Worm (Caenorhabditis elegans): Measurements from ENCODE around the gene F07H5.7.

F07H5.7 gene

ce11 chrII:8747939-8748352 lies 46.0 kb downstream of the F07H5.7 start (continued):
- TF ChIP-seq snpc-1.2 (GFP tag; IDR thresholded peaks at IDR 0.05) (no peak), gei-8 (GFP tag; optimal IDR thresholded peaks at IDR 0.05) (no peak), saeg-2 (GFP tag; IDR thresholded peaks at IDR 0.05) (no peak), unc-39 (tag; optimal IDR thresholded peaks at IDR 0.05) (no peak), sdz-12 (GFP tag; optimal IDR thresholded peaks at IDR 0.05) (no peak), mdl-1 (tag; optimal IDR thresholded peaks at IDR 0.05) (peak in 1 of 2 experiments; percentile 24), fos-1 (tag; optimal IDR thresholded peaks at IDR 0.05) (no peak), ama-1 (optimal IDR thresholded peaks at IDR 0.05) (no peak), lin-15B (tag; optimal IDR thresholded peaks at IDR 0.05) (no peak), dpl-1 (GFP tag; optimal IDR thresholded peaks at IDR 0.05) (no peak), dmd-8 (GFP tag; IDR thresholded peaks at IDR 0.05) (no peak), egl-43 (GFP tag; IDR thresholded peaks at IDR 0.05) (0 out of 2 replicates have a peak, but pooled peaks have one; percentile 71), dmd-6 (GFP tag; IDR thresholded peaks at IDR 0.05) (no peak), dmd-9 (GFP tag; IDR thresholded peaks at IDR 0.05) (no peak), nhr-11 (tag; optimal IDR thresholded peaks at IDR 0.05) (no peak), fkh-10 (GFP tag; optimal IDR thresholded peaks at IDR 0.05) (no peak), F10B5.3 (tag; optimal IDR thresholded peaks at IDR 0.05) (no peak), ZK337.2 (GFP tag; IDR thresholded peaks at IDR 0.05) (no peak), dve-1 (tag; optimal IDR thresholded peaks at IDR 0.05; ENCODE audit: insufficient read depth) (peak; percentile 52), ctbp-1 (GFP tag; IDR thresholded peaks at IDR 0.05) (no peak), jun-1 (tag; optimal IDR thresholded peaks at IDR 0.05) (no peak), lin-13 (GFP tag; optimal IDR thresholded peaks at IDR 0.05) (no peak), daf-12 (tag; optimal IDR thresholded peaks at IDR 0.05) (no peak), spr-1 (tag; optimal IDR thresholded peaks at IDR 0.05) (no peak), php-3 (GFP tag; IDR thresholded peaks at IDR 0.05) (no peak), egl-27 (tag; optimal IDR thresholded peaks at IDR 0.05) (no peak), aly-2 (tag; optimal IDR thresholded peaks at IDR 0.05) (no peak), nhr-111 (GFP tag; optimal IDR thresholded peaks at IDR 0.05) (no peak), mep-1 (tag; optimal IDR thresholded peaks at IDR 0.05) (no peak), pha-4 (GFP tag; IDR thresholded peaks at IDR 0.05) (no peak), pha-4 (tag; optimal IDR thresholded peaks at IDR 0.05) (no peak), skn-1 (tag; optimal IDR thresholded peaks at IDR 0.05) (no peak), daf-16 (GFP tag; optimal IDR thresholded peaks at IDR 0.05) (peak in 1 of 2 experiments; percentile 82), daf-16 (tag; optimal IDR thresholded peaks at IDR 0.05) (peak; percentile 98), ZK546.5 (tag; optimal IDR thresholded peaks at IDR 0.05) (no peak), nhr-25 (tag; optimal IDR thresholded peaks at IDR 0.05; ENCODE audit: borderline replicate concordance, insufficient read depth) (no peak), lsy-2 (tag; optimal IDR thresholded peaks at IDR 0.05) (no peak), rbr-2 (tag; optimal IDR thresholded peaks at IDR 0.05) (no peak), ztf-7 (tag; optimal IDR thresholded peaks at IDR 0.05) (peak; percentile 10), pqm-1 (tag; optimal IDR thresholded peaks at IDR 0.05) (no peak), T20F7.1 (GFP tag; optimal IDR thresholded peaks at IDR 0.05) (no peak), nhr-48 (tag; optimal IDR thresholded peaks at IDR 0.05) (no peak), zfp-2 (tag; optimal IDR thresholded peaks at IDR 0.05) (no peak), ceh-32 (tag; optimal IDR thresholded peaks at IDR 0.05; ENCODE audit: poor library complexity) (no peak), ceh-44 (GFP tag; IDR thresholded peaks at IDR 0.05) (no peak), mxl-2 (GFP tag; conservative IDR thresholded peaks at IDR 0.05) (no peak), cey-2 (tag; optimal IDR thresholded peaks at IDR 0.05; ENCODE audit: borderline replicate concordance, insufficient read depth) (no peak), nhr-41 (GFP tag; IDR thresholded peaks at IDR 0.05) (no peak), hlh-30 (tag; optimal IDR thresholded peaks at IDR 0.05; ENCODE audit: insufficient read depth) (peak; percentile 31), unc-130 (GFP tag; optimal IDR thresholded peaks at IDR 0.05) (no peak)
